1 worm cellular context compared by ENCODE assay signal in genomic region chrII:13715733-13716132, ce11.
TF ChIP-seq lines count a peak whose summit lies in the region.

Gene zipt-2.3, minus strand, starts transcription at chrII:13715879.

TF ChIP-seq in whole organism, L4 larva, 104 proteins besides CTCF, POLR2A, EP300 and RAD21 (continued from another document):
- no peak for TF ChIP-seq ceh-82 (tag; optimal IDR thresholded peaks at IDR 0.05; lab: Kevin White, UChicago)
- no peak for TF ChIP-seq ZK546.5 (tag; optimal IDR thresholded peaks at IDR 0.05; lab: Kevin White, UChicago)
- TF ChIP-seq tra-1 (GFP tag; IDR thresholded peaks at IDR 0.05; lab: Robert Waterston, UW) = no peak
- no peak for TF ChIP-seq D1046.2 (GFP tag; IDR thresholded peaks at IDR 0.05; lab: Robert Waterston, UW)
- no peak for TF ChIP-seq lir-3 (tag; optimal IDR thresholded peaks at IDR 0.05; lab: Kevin White, UChicago)
- TF ChIP-seq nhr-10 (tag; optimal IDR thresholded peaks at IDR 0.05; lab: Kevin White, UChicago) = no peak
